Fruit fly (Drosophila melanogaster): Measurements from ENCODE around the gene m-cup.

DNA sequence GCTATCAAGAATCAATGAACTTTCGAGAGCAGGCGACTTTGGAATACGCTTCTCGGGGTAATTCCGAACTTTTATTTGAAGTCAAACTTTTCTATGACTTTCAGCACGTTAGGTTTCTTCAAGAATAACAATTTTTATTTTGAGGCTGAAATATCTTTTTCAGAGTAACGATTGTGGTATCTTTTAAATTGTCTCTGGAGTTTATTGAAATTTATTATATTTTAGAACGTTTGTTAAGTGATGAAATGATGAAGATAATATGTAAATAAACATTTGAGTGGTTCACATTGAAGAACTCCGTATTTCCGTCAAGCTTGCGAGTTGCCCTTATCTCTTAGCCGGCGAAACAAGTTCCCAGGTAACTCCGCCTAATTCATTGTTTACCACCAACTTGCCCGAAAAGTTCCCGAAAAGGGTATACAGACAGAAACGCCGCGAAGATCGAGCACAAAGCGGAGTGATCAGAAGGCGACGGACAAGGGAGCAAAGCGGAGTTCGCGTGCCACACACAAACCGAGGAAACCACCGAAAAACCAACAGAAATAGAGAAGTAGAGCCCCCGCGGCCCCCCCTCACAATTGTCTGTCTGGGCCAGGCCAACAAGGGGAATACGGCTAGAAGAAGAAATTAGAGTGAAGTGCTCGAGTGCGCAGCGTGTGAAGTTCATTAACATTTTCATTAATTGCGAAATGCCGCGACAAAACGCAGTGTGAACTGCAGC, 31.4 kb downstream of the m-cup start:
- TF ChIP-seq CTCF (optimal IDR thresholded peaks at IDR 0.05) (no peak), CG8478 (optimal IDR thresholded peaks at IDR 0.05) (no peak)

Measured in S2 (cell line).